Fruit fly (Drosophila melanogaster) whole organism, prepupa: ENCODE measurements around the gene Tnks.
A peak's percentile ranks its signal among the peaks of the same experiment; 100 is the strongest.

Source experiments
- CG10631 ChIP-seq: fragments of 200-800 bp; sonication (Bioruptor generic); optimal IDR thresholded peaks from 2 replicates; lab custom pipeline; 2016; ENCODE audit warnings: missing biosample characterization, missing genetic modification characterization
- CG11294 ChIP-seq: fragments of 200-800 bp; sonication (Bioruptor generic); IDR thresholded peaks from 2 replicates; pipeline ENCODE4 v1.3.6; 2022; ENCODE audit warnings: missing biosample characterization, missing genetic modification characterization
- CG15336 ChIP-seq: fragments of 200-800 bp; sonication (Bioruptor generic); IDR thresholded peaks from 2 replicates; pipeline ENCODE4 v1.3.6; 2022; ENCODE audit warnings: missing biosample characterization, missing genetic modification characterization
- CG1621 ChIP-seq: fragments of 200-800 bp; sonication (Bioruptor generic); optimal IDR thresholded peaks from 3 replicates; lab custom pipeline; 2018; ENCODE audit warnings: missing biosample characterization, mild to moderate bottlenecking, missing genetic modification characterization
- CG3032 ChIP-seq: fragments of 200-800 bp; optimal IDR thresholded peaks from 2 replicates; lab custom pipeline; 2019; ENCODE audit warnings: missing biosample characterization, mild to moderate bottlenecking, missing genetic modification characterization, moderate library complexity
- CG31627 ChIP-seq: fragments of 200-800 bp; sonication (Bioruptor generic); optimal IDR thresholded peaks from 3 replicates; lab custom pipeline; 2016; ENCODE audit warnings: missing biosample characterization, missing genetic modification characterization
- CG34406 ChIP-seq: fragments of 200-800 bp; sonication (Bioruptor generic); optimal IDR thresholded peaks from 3 replicates; lab custom pipeline; 2016; ENCODE audit warnings: missing biosample characterization, missing genetic modification characterization
- CG3919 ChIP-seq: fragments of 200-800 bp; sonication (Bioruptor generic); optimal IDR thresholded peaks from 3 replicates; lab custom pipeline; 2016; ENCODE audit warnings: missing biosample characterization, missing genetic modification characterization
- CG6163 ChIP-seq: fragments of 200-800 bp; sonication (Bioruptor generic); IDR thresholded peaks from 3 replicates; pipeline ENCODE4 v1.3.6; 2022; ENCODE audit warnings: missing biosample characterization, missing genetic modification characterization
- CG6276 ChIP-seq: fragments of 200-800 bp; sonication (Bioruptor generic); optimal IDR thresholded peaks from 2 replicates; lab custom pipeline; 2017; ENCODE audit warnings: missing biosample characterization, mild to moderate bottlenecking, missing genetic modification characterization
- CG6808 ChIP-seq: fragments of 200-800 bp; sonication (Bioruptor generic); optimal IDR thresholded peaks from 3 replicates; lab custom pipeline; 2017; ENCODE audit warnings: missing biosample characterization, missing genetic modification characterization, mild to moderate bottlenecking, moderate library complexity, missing genetic modification reagents
- CG7368 ChIP-seq: fragments of 200-800 bp; sonication (Bioruptor generic); optimal IDR thresholded peaks from 3 replicates; lab custom pipeline; 2016; ENCODE audit warnings: missing biosample characterization, missing genetic modification characterization
- CG8119 ChIP-seq: fragments of 200-800 bp; sonication (Bioruptor generic); IDR thresholded peaks from 3 replicates; pipeline ENCODE4 v1.3.6; 2022; ENCODE audit warnings: missing biosample characterization, missing genetic modification characterization
- CG8319 ChIP-seq: fragments of 200-800 bp; sonication (Bioruptor generic); optimal IDR thresholded peaks from 3 replicates; lab custom pipeline; 2016; ENCODE audit warnings: missing biosample characterization, missing genetic modification characterization
- CG8632 ChIP-seq: fragments of 200-800 bp; sonication (Bioruptor generic); optimal IDR thresholded peaks from 3 replicates; lab custom pipeline; 2016; ENCODE audit warnings: missing biosample characterization, missing genetic modification characterization
- Eip93F ChIP-seq: fragments of 200-800 bp; sonication (Bioruptor generic); optimal IDR thresholded peaks from 2 replicates; lab custom pipeline; 2016; ENCODE audit warnings: missing biosample characterization, mild to moderate bottlenecking, missing genetic modification characterization
- Ets21C ChIP-seq: fragments of 200-800 bp; sonication (Bioruptor generic); optimal IDR thresholded peaks from 3 replicates; lab custom pipeline; 2016; ENCODE audit warnings: missing biosample characterization, missing genetic modification characterization
- Gug ChIP-seq: fragments of 200-800 bp; sonication (Bioruptor generic); IDR thresholded peaks from 2 replicates; pipeline ENCODE4 v1.3.6; 2022; ENCODE audit warnings: missing biosample characterization, missing genetic modification characterization
- Hr39 ChIP-seq: fragments of 200-800 bp; sonication (Bioruptor generic); optimal IDR thresholded peaks from 2 replicates; lab custom pipeline; 2016; ENCODE audit warnings: missing biosample characterization, missing genetic modification characterization
- Hr4 ChIP-seq: fragments of 200-800 bp; sonication (Bioruptor generic); optimal IDR thresholded peaks from 3 replicates; lab custom pipeline; 2016; ENCODE audit warnings: missing biosample characterization, missing genetic modification characterization
- Lpt ChIP-seq: fragments of 200-800 bp; sonication (Bioruptor generic); optimal IDR thresholded peaks from 3 replicates; lab custom pipeline; 2016; ENCODE audit warnings: missing biosample characterization, missing genetic modification characterization
- OdsH ChIP-seq: fragments of 200-800 bp; sonication (Bioruptor generic); optimal IDR thresholded peaks from 3 replicates; lab custom pipeline; 2016; ENCODE audit warnings: missing biosample characterization, missing genetic modification characterization
- Smox ChIP-seq: fragments of 200-800 bp; sonication (Bioruptor generic); optimal IDR thresholded peaks from 3 replicates; lab custom pipeline; 2016; ENCODE audit warnings: missing biosample characterization, missing genetic modification characterization
- Sox102F ChIP-seq: fragments of 200-800 bp; sonication (Bioruptor generic); optimal IDR thresholded peaks from 2 replicates; lab custom pipeline; 2016; ENCODE audit warnings: missing biosample characterization, mild to moderate bottlenecking, missing genetic modification characterization
- Sox14 ChIP-seq: fragments of 200-800 bp; sonication (Bioruptor generic); optimal IDR thresholded peaks from 3 replicates; lab custom pipeline; 2016; ENCODE audit warnings: missing biosample characterization, missing genetic modification characterization
- acj6 ChIP-seq: fragments of 200-800 bp; sonication (Bioruptor generic); optimal IDR thresholded peaks from 3 replicates; lab custom pipeline; 2016; ENCODE audit warnings: missing biosample characterization, missing genetic modification characterization
- cyc ChIP-seq: fragments of 200-800 bp; sonication (Bioruptor generic); optimal IDR thresholded peaks from 3 replicates; lab custom pipeline; 2016; ENCODE audit warnings: missing biosample characterization, missing genetic modification characterization
- esn ChIP-seq: fragments of 200-800 bp; sonication (Bioruptor generic); optimal IDR thresholded peaks from 2 replicates; lab custom pipeline; 2016; ENCODE audit warnings: missing biosample characterization, mild to moderate bottlenecking, missing genetic modification characterization, moderate library complexity
- fkh ChIP-seq: fragments of 200-800 bp; sonication (Bioruptor generic); optimal IDR thresholded peaks from 3 replicates; lab custom pipeline; 2017; ENCODE audit warnings: missing biosample characterization, mild to moderate bottlenecking, missing genetic modification characterization, moderate library complexity
- lz ChIP-seq: fragments of 200-800 bp; sonication (Bioruptor generic); optimal IDR thresholded peaks from 3 replicates; lab custom pipeline; 2016; ENCODE audit warnings: missing biosample characterization, missing genetic modification characterization
- net ChIP-seq: fragments of 200-800 bp; sonication (Bioruptor generic); optimal IDR thresholded peaks from 3 replicates; lab custom pipeline; 2016; ENCODE audit warnings: missing biosample characterization, missing genetic modification characterization
- salr ChIP-seq, 2 experiments: fragments of 200-800 bp; sonication (Bioruptor generic); optimal IDR thresholded peaks; 3 replicates each; lab custom pipeline; 2016 to 2018; ENCODE audit warnings: missing biosample characterization in 2 of 2, missing genetic modification characterization in 2 of 2, mild to moderate bottlenecking in 1 of 2
- spab ChIP-seq: fragments of 200-800 bp; sonication (Bioruptor generic); optimal IDR thresholded peaks from 2 replicates; lab custom pipeline; 2017; ENCODE audit warnings: missing biosample characterization, mild to moderate bottlenecking, missing genetic modification characterization, missing genetic modification reagents
- vri ChIP-seq: fragments of 200-800 bp; sonication (Bioruptor generic); optimal IDR thresholded peaks from 3 replicates; lab custom pipeline; 2016; ENCODE audit warnings: missing biosample characterization, mild to moderate bottlenecking, missing genetic modification characterization

The Tnks gene

DNA sequence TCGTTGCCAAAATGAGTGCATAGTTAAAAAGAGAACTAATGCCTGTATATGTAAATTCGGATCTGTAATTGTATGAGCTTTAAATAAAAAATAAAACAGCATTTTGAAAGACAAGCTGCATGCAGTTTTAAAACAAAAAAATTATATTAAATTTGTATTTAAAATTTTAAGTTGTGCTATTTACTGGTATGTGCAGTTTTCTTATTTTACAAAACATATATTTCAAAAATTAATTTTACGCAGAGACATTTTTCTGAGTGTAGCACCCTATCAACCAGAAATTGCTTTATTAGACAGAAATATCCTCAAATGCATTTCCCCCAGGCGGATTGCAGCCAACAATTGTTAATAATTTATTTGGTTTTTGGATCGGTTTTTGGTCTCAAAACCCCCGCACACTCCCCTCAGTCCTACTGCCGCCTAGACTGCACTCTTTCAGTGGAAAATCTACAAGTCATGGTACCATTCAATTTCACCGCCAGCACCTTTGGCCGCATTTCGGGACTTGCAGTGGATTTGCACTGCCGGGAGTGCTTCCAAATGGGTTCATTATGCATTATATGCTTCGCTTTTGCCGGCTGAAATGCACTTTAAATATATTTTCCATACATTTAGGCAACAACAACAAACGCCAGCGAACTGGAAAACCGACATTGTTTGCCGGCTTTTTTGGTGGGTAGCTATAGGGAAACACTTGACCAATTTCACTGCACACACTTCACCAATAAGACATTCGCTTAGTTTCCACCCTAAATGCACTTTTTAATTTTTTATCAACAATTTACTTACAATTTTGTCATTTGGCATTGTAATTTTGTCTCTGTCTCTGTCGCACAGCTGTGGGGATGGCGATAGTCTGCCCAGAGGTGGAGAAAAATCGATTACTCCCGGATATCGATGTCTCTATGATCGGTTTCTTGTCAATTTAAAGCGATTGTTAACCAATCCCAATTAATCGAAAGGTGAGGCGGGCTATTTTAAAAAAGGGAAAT, 37.0 kb downstream of the Tnks start, which contains the start of gene Npl4 (continued):
- TF ChIP-seq CG8119 (peak; percentile 67), cyc (GFP tag; lab: Kevin White, UChicago) (peak; percentile 3), CG10631 (GFP tag; lab: Kevin White, UChicago) (no peak), CG34406 (GFP tag; lab: Kevin White, UChicago) (peak; percentile 45), Lpt (GFP tag; lab: Kevin White, UChicago) (peak; percentile 33), CG15336 (GFP tag; lab: Robert Waterston, UW) (peak; percentile 67), Sox102F (GFP tag; lab: Kevin White, UChicago) (no peak), acj6 (GFP tag; lab: Kevin White, UChicago) (peak; percentile 39), vri (no peak), lz (GFP tag; lab: Kevin White, UChicago) (no peak), OdsH (GFP tag; lab: Kevin White, UChicago) (peak; percentile 44), CG7368 (peak; percentile 9), net (GFP tag; lab: Kevin White, UChicago) (peak; percentile 39), CG6163 (GFP tag; lab: Robert Waterston, UW) (no peak; the same call in 1 of the 3 replicates), Gug (GFP tag; lab: Robert Waterston, UW) (peak; percentile 31; the same call in 1 of the 2 replicates)

DNA sequence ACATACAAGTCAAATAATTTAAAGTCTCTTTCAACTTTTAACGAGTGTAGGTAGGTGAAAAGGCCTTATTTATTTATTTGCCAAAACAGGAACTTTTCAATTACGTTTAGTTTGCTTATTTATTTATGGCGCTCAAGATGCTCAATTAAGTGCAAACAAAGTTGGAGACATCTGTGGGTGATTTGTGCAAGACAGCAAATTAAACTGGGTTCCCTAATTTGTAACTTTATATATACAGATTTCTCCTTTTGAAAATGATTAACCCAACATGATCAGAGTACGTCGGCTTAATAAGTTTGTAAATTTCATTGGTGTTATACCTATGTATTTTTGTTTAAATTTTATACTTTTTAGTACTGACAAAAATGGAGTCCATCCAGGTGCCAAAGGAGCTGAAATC, 43.0 kb downstream of the Tnks start, which contains the start of gene CG5071:
Gene CG5071, plus strand, starts transcription at position 301 of the 400 bp plus-strand sequence.
- TF ChIP-seq Eip93F (GFP tag; lab: Kevin White, UChicago) (no peak), Hr39 (GFP tag; lab: Kevin White, UChicago) (no peak), Ets21C (GFP tag; lab: Kevin White, UChicago) (no peak), net (GFP tag; lab: Kevin White, UChicago) (no peak), CG11294 (GFP tag; lab: Robert Waterston, UW) (no peak), spab (no peak), CG6808 (GFP tag; lab: Kevin White, UChicago) (no peak), Lpt (GFP tag; lab: Kevin White, UChicago) (no peak), fkh (GFP tag; lab: Kevin White, UChicago) (no peak)
- TF ChIP-seq, all 60 proteins: peak for 0

DNA sequence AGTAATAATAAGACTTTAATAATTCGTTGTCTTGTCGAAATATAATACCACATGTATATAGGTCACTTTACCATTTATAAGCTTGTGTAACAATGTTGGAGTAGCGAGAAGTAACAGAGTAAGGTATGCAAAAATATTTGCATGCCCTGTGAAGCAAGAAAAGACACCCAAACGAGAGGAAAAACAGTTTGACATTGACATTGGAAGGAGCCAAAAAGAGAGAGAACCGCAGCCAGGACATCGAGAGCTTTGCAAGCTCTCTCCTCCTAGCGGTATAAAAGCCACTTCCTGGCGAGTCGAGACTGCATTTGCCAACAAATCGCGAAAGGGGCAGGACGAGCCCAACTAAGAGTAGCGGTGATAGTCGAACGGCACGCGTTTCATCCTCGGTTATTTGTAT, 47.7 kb downstream of the Tnks start, which contains the start of gene CG5079:
Gene CG5079, plus strand, starts transcription at position 301 of the 400 bp plus-strand sequence.
- TF ChIP-seq Hr4 (GFP tag; lab: Kevin White, UChicago): no peak
- no peak for TF ChIP-seq salr (GFP tag; optimal IDR thresholded peaks at IDR 0.05; lab: Kevin White, UChicago)
- no peak for TF ChIP-seq CG3032 (tag; lab: Kevin White, UChicago)
- no peak for TF ChIP-seq Gug (GFP tag; lab: Robert Waterston, UW)
- TF ChIP-seq esn (GFP tag; lab: Kevin White, UChicago): no peak
- TF ChIP-seq CG8632 (GFP tag; lab: Kevin White, UChicago): no peak

DNA sequence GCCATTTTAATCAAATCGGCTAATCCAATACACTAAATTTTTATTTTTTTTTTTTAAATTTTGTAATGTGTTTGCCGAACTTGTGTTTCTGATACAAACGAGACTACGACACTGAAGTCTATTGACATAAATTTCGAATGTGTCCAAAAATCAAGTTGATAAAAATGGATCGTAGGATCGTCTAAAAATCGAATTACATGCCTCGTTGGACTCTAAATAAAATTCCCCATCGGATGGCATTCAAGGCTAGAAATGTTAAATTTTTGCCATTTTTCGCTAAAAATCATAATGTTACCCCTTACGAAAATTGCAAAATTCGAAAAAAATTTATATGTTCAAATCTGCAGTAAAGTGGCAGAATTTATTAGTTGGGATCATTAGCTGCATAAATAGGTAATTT, 52.1 kb downstream of the Tnks start, which contains the start of gene ymp:
Gene ymp, minus strand, starts transcription at position 101 of the 400 bp plus-strand sequence.
- TF ChIP-seq CG3919 (GFP tag; lab: Kevin White, UChicago) (no peak), Sox14 (GFP tag; lab: Kevin White, UChicago) (no peak), CG1621 (tag; lab: Kevin White, UChicago) (no peak), CG6276 (GFP tag; lab: Kevin White, UChicago) (no peak), CG8319 (GFP tag; lab: Kevin White, UChicago) (no peak), Smox (no peak), CG31627 (GFP tag; lab: Kevin White, UChicago) (no peak), CG8119 (no peak)
- TF ChIP-seq, all 60 proteins: peak for 0
